Worm (Caenorhabditis elegans): Measurements from ENCODE around the gene F09F7.6.
A peak's percentile ranks its signal among the peaks of the same experiment; 100 is the strongest.

- TF ChIP-seq lin-32 (GFP tag; optimal IDR thresholded peaks at IDR 0.05) (peak; percentile 36), nhr-28 (tag; optimal IDR thresholded peaks at IDR 0.05) (no peak), hlh-1 (tag; optimal IDR thresholded peaks at IDR 0.05) (peak; percentile 71), unc-62 (GFP tag; optimal IDR thresholded peaks at IDR 0.05) (no peak), snpc-4 (tag; optimal IDR thresholded peaks at IDR 0.05) (no peak), lin-13 (tag; optimal IDR thresholded peaks at IDR 0.05) (peak; percentile 69), drap-1 (GFP tag; optimal IDR thresholded peaks at IDR 0.05) (peak; percentile 87), lsy-2 (tag; optimal IDR thresholded peaks at IDR 0.05) (peak; percentile 64), nhr-237 (tag; optimal IDR thresholded peaks at IDR 0.05) (peak; percentile 24)
These were observed 3.1 kb upstream of the F09F7.6 start, which contains the start of the genes nmad-1 and hach-1 for ce11 chrIII:5554884-5555500.
